Worm (Caenorhabditis elegans): ENCODE data around the gene C50C3.1.

C50C3.1 gene

ce11 chrIII:8178924-8179323 lies 12.9 kb upstream of the C50C3.1 start, which contains the start of gene C50C3.5:
Gene C50C3.5 (plus strand): TSS chrIII:8179224.
- TF ChIP-seq lin-11 (tag; optimal IDR thresholded peaks at IDR 0.05) (no peak), dmd-4 (tag; optimal IDR thresholded peaks at IDR 0.05) (no peak), lin-13 (GFP tag; optimal IDR thresholded peaks at IDR 0.05) (no peak), R02D3.7 (tag; optimal IDR thresholded peaks at IDR 0.05) (no peak), skn-1 (tag; optimal IDR thresholded peaks at IDR 0.05) (no peak)

ce11 chrIII:8181581-8181980 lies 10.2 kb upstream of the C50C3.1 start, which contains the start of gene spc-2:
Gene spc-2 (plus strand): TSS chrIII:8181881.
- no peak for TF ChIP-seq Y55F3AM.14 (GFP tag; optimal IDR thresholded peaks at IDR 0.05)
- no peak for TF ChIP-seq crh-2 (tag; optimal IDR thresholded peaks at IDR 0.05)
- TF ChIP-seq nhr-12 (tag; optimal IDR thresholded peaks at IDR 0.05): no peak
- no peak for TF ChIP-seq lin-39 (tag; optimal IDR thresholded peaks at IDR 0.05)

- TF ChIP-seq ztf-11 (tag; optimal IDR thresholded peaks at IDR 0.05) (no peak), nhr-21 (tag; optimal IDR thresholded peaks at IDR 0.05) (no peak), F13H6.1 (tag; optimal IDR thresholded peaks at IDR 0.05) (no peak), skn-1 (tag; optimal IDR thresholded peaks at IDR 0.05) (no peak), aly-2 (tag; optimal IDR thresholded peaks at IDR 0.05) (no peak), fos-1 (tag; optimal IDR thresholded peaks at IDR 0.05) (no peak), sma-9 (GFP tag; optimal IDR thresholded peaks at IDR 0.05) (no peak), sma-9 (tag; optimal IDR thresholded peaks at IDR 0.05) (no peak), ztf-4 (tag; optimal IDR thresholded peaks at IDR 0.05) (no peak), ztf-1 (GFP tag; conservative IDR thresholded peaks at IDR 0.05) (no peak), nhr-6 (tag; optimal IDR thresholded peaks at IDR 0.05) (no peak), mbf-1 (tag; optimal IDR thresholded peaks at IDR 0.05) (no peak), alr-1 (tag; optimal IDR thresholded peaks at IDR 0.05) (no peak), ama-1 (optimal IDR thresholded peaks at IDR 0.05) (no peak), sma-3 (GFP tag; optimal IDR thresholded peaks at IDR 0.05) (no peak), nhr-129 (tag; optimal IDR thresholded peaks at IDR 0.05) (no peak), lin-11 (tag; optimal IDR thresholded peaks at IDR 0.05) (no peak), mdl-1 (tag; optimal IDR thresholded peaks at IDR 0.05) (no peak), nhr-23 (tag; optimal IDR thresholded peaks at IDR 0.05) (no peak), crh-2 (tag; optimal IDR thresholded peaks at IDR 0.05) (no peak), snpc-4 (tag; optimal IDR thresholded peaks at IDR 0.05) (no peak)
Measured at ce11 chrIII:8182573-8182972, 9.2 kb upstream of the C50C3.1 start.

- TF ChIP-seq dmd-4 (tag; optimal IDR thresholded peaks at IDR 0.05) (no peak), peb-1 (tag; optimal IDR thresholded peaks at IDR 0.05) (no peak), Y55F3AM.14 (GFP tag; optimal IDR thresholded peaks at IDR 0.05) (no peak), C34F6.9 (tag; optimal IDR thresholded peaks at IDR 0.05) (no peak), unc-55 (GFP tag; optimal IDR thresholded peaks at IDR 0.05) (no peak), ztf-1 (GFP tag; conservative IDR thresholded peaks at IDR 0.05) (no peak), fos-1 (tag; optimal IDR thresholded peaks at IDR 0.05) (no peak), nhr-11 (tag; optimal IDR thresholded peaks at IDR 0.05) (no peak), snpc-4 (tag; optimal IDR thresholded peaks at IDR 0.05) (no peak), nhr-77 (tag; optimal IDR thresholded peaks at IDR 0.05) (no peak), alr-1 (tag; optimal IDR thresholded peaks at IDR 0.05) (no peak), sma-3 (GFP tag; optimal IDR thresholded peaks at IDR 0.05) (no peak), nhr-25 (tag; optimal IDR thresholded peaks at IDR 0.05) (no peak), unc-39 (tag; optimal IDR thresholded peaks at IDR 0.05) (no peak), blmp-1 (tag; optimal IDR thresholded peaks at IDR 0.05; ENCODE audit: insufficient read depth) (no peak), lsy-2 (tag; optimal IDR thresholded peaks at IDR 0.05) (no peak)
Measured at ce11 chrIII:8185130-8185529, 6.7 kb upstream of the C50C3.1 start.

ce11 chrIII:8190505-8190904 lies 1.3 kb upstream of the C50C3.1 start, which contains the start of gene C50C3.19:
Gene C50C3.19 (plus strand): TSS chrIII:8190805.
- TF ChIP-seq sma-9 (GFP tag; optimal IDR thresholded peaks at IDR 0.05) (no peak), sma-9 (tag; optimal IDR thresholded peaks at IDR 0.05) (no peak), lin-13 (GFP tag; optimal IDR thresholded peaks at IDR 0.05) (no peak), nhr-129 (tag; optimal IDR thresholded peaks at IDR 0.05) (no peak), nhr-237 (tag; optimal IDR thresholded peaks at IDR 0.05) (no peak), sma-3 (GFP tag; optimal IDR thresholded peaks at IDR 0.05) (no peak), nhr-25 (tag; optimal IDR thresholded peaks at IDR 0.05) (no peak), alr-1 (tag; optimal IDR thresholded peaks at IDR 0.05) (no peak), crh-2 (tag; optimal IDR thresholded peaks at IDR 0.05) (no peak), nhr-23 (tag; optimal IDR thresholded peaks at IDR 0.05) (no peak), snpc-4 (tag; optimal IDR thresholded peaks at IDR 0.05) (no peak), nhr-77 (tag; optimal IDR thresholded peaks at IDR 0.05) (no peak)
